Fruit fly (Drosophila melanogaster): ENCODE data around the gene tnc.
A peak's percentile ranks its signal among the peaks of the same experiment; 100 is the strongest.

Gene tnc

dm6 chr3R:24944920-24945853 is 39.0 kb upstream of the tnc start, which contains the start of the genes ssh and Nmnat (continued):
- TF ChIP-seq Lhr (GFP tag; optimal IDR thresholded peaks at IDR 0.05): peak; percentile 17
- TF ChIP-seq CG9876 (GFP tag; optimal IDR thresholded peaks at IDR 0.05): no peak
- peak; percentile 44 for TF ChIP-seq CG3281 (GFP tag; optimal IDR thresholded peaks at IDR 0.05)
- TF ChIP-seq CG13123 (GFP tag; optimal IDR thresholded peaks at IDR 0.05): peak; percentile 8
- peak; percentile 53 for TF ChIP-seq CG13624 (GFP tag; optimal IDR thresholded peaks at IDR 0.05)
- no peak for TF ChIP-seq CkIIα-i1 (GFP tag; IDR thresholded peaks at IDR 0.05)
- no peak for TF ChIP-seq fd3F (GFP tag; optimal IDR thresholded peaks at IDR 0.05)
- peak; percentile 94 for TF ChIP-seq knrl (GFP tag; IDR thresholded peaks at IDR 0.05; ENCODE audit: partially characterized antibody)
- TF ChIP-seq D19B (GFP tag; optimal IDR thresholded peaks at IDR 0.05): no peak
- peak; percentile 29 for TF ChIP-seq NfI (GFP tag; optimal IDR thresholded peaks at IDR 0.05)
- TF ChIP-seq Opbp (GFP tag; IDR thresholded peaks at IDR 0.05; ENCODE audit: partially characterized antibody): peak; percentile 80
- TF ChIP-seq da (GFP tag; optimal IDR thresholded peaks at IDR 0.05): no peak
- TF ChIP-seq CG4328 (GFP tag; optimal IDR thresholded peaks at IDR 0.05): no peak
- no peak for TF ChIP-seq ara (GFP tag; IDR thresholded peaks at IDR 0.05)
- peak; percentile 33 for TF ChIP-seq nerfin-1 (tag; optimal IDR thresholded peaks at IDR 0.05)
- 0 out of 2 replicates have a peak, but pooled peaks have one; percentile 25 for TF ChIP-seq CG4360 (GFP tag; IDR thresholded peaks at IDR 0.05)
- peak; percentile 94 for TF ChIP-seq Scr (GFP tag; IDR thresholded peaks at IDR 0.05; ENCODE audit: partially characterized antibody)
- peak; percentile 88 for TF ChIP-seq sens (GFP tag)
- peak; percentile 4 for TF ChIP-seq CG3163 (GFP tag; optimal IDR thresholded peaks at IDR 0.05)
- peak; percentile 21 for TF ChIP-seq Dad (GFP tag; optimal IDR thresholded peaks at IDR 0.05)
- peak; percentile 48 for TF ChIP-seq CG18262 (tag; optimal IDR thresholded peaks at IDR 0.05)
- peak; percentile 88 for TF ChIP-seq nerfin-2 (GFP tag; IDR thresholded peaks at IDR 0.05; ENCODE audit: partially characterized antibody)
- TF ChIP-seq dpn (GFP tag; optimal IDR thresholded peaks at IDR 0.05): peak; percentile 34 to 56
- no peak for TF ChIP-seq CG2889 (GFP tag; IDR thresholded peaks at IDR 0.05)
- TF ChIP-seq crp (GFP tag; optimal IDR thresholded peaks at IDR 0.05): peak; percentile 98 to 100
- peak; percentile 87 for TF ChIP-seq CG14710 (tag; optimal IDR thresholded peaks at IDR 0.05)
- TF ChIP-seq lbe (GFP tag; optimal IDR thresholded peaks at IDR 0.05): peak; percentile 55
- TF ChIP-seq Atf-2 (GFP tag; optimal IDR thresholded peaks at IDR 0.05): peak; percentile 0
- TF ChIP-seq CG33557 (GFP tag; optimal IDR thresholded peaks at IDR 0.05): peak; percentile 3
- TF ChIP-seq onecut (GFP tag; IDR thresholded peaks at IDR 0.05): peak; percentile 96
- peak; percentile 91 for TF ChIP-seq amos (GFP tag; IDR thresholded peaks at IDR 0.05; ENCODE audit: partially characterized antibody)
- peak; percentile 76; the same call in 2 of the 3 replicates for TF ChIP-seq CG7963 (GFP tag; IDR thresholded peaks at IDR 0.05; ENCODE audit: partially characterized antibody)
- TF ChIP-seq CG12391 (tag; optimal IDR thresholded peaks at IDR 0.05): peak; percentile 49
- TF ChIP-seq pita (GFP tag; optimal IDR thresholded peaks at IDR 0.05): no peak
- peak; percentile 31 for TF ChIP-seq az2 (GFP tag; optimal IDR thresholded peaks at IDR 0.05)
- peak; percentile 67 for TF ChIP-seq Rfx (GFP tag; IDR thresholded peaks at IDR 0.05)
- TF ChIP-seq Gug (GFP tag; IDR thresholded peaks at IDR 0.05): peak; percentile 15; the same call in 1 of the 4 replicates
- TF ChIP-seq Xbp1 (GFP tag; optimal IDR thresholded peaks at IDR 0.05): peak; percentile 48
- peak; percentile 61 for TF ChIP-seq CG9797 (GFP tag; optimal IDR thresholded peaks at IDR 0.05)
- TF ChIP-seq psq (GFP tag; optimal IDR thresholded peaks at IDR 0.05): peak; percentile 60
- TF ChIP-seq CG11560 (tag; IDR thresholded peaks at IDR 0.05): peak; percentile 99
- peak; percentile 37 for TF ChIP-seq cg (GFP tag; optimal IDR thresholded peaks at IDR 0.05)
- TF ChIP-seq NFAT (GFP tag; IDR thresholded peaks at IDR 0.05): no peak
- TF ChIP-seq CG31441 (GFP tag; IDR thresholded peaks at IDR 0.05): 0 out of 2 replicates have a peak, but pooled peaks have one; percentile 15
- peak; percentile 0 for TF ChIP-seq ewg (GFP tag; optimal IDR thresholded peaks at IDR 0.05)
- peak; percentile 52 for TF ChIP-seq CoRest (tag; optimal IDR thresholded peaks at IDR 0.05)
- TF ChIP-seq CG10654 (GFP tag; optimal IDR thresholded peaks at IDR 0.05): peak; percentile 11
- no peak for TF ChIP-seq peb (GFP tag; IDR thresholded peaks at IDR 0.05)
